Fruit fly (Drosophila melanogaster) whole organism, adult: Measurements from ENCODE around the gene pcx.

Source experiments
- CG12768 ChIP-seq: fragments of 200-800 bp; sonication (Bioruptor generic); optimal IDR thresholded peaks from 2 replicates; lab custom pipeline; 2017; ENCODE audit warnings: missing biosample characterization, missing genetic modification characterization, mild to moderate bottlenecking, moderate library complexity, missing genetic modification reagents
- CG14711 ChIP-seq: fragments of 200-800 bp; sonication (Bioruptor generic); optimal IDR thresholded peaks from 2 replicates; lab custom pipeline; 2018; ENCODE audit warnings: missing biosample characterization, mild to moderate bottlenecking, missing genetic modification characterization, moderate library complexity
- CG1620 ChIP-seq: fragments of 200-800 bp; sonication (Bioruptor generic); optimal IDR thresholded peaks from 2 replicates; lab custom pipeline; 2016; ENCODE audit warnings: missing biosample characterization, missing genetic modification characterization
- CG7045 ChIP-seq: fragments of 200-800 bp; sonication (Bioruptor generic); optimal IDR thresholded peaks from 2 replicates; lab custom pipeline; 2017; ENCODE audit warnings: missing biosample characterization, mild to moderate bottlenecking, missing genetic modification characterization
- CG7101 ChIP-seq: fragments of 200-800 bp; sonication (Bioruptor generic); optimal IDR thresholded peaks from 2 replicates; lab custom pipeline; 2018; ENCODE audit warnings: missing biosample characterization, mild to moderate bottlenecking, missing genetic modification characterization, moderate library complexity
- Hr96 ChIP-seq: fragments of 200-800 bp; sonication (Bioruptor generic); optimal IDR thresholded peaks from 2 replicates; lab custom pipeline; 2016; ENCODE audit warnings: missing biosample characterization, missing genetic modification characterization
- Mnt ChIP-seq: fragments of 200-800 bp; sonication (Bioruptor generic); optimal IDR thresholded peaks from 2 replicates; lab custom pipeline; 2016; ENCODE audit warnings: missing biosample characterization, mild to moderate bottlenecking, missing genetic modification characterization
- bab1 ChIP-seq: fragments of 200-800 bp; sonication (Bioruptor generic); optimal IDR thresholded peaks from 3 replicates; lab custom pipeline; 2019; ENCODE audit warnings: missing biosample characterization, mild to moderate bottlenecking, missing genetic modification characterization, moderate library complexity
- cic ChIP-seq: fragments of 200-800 bp; sonication (Bioruptor generic); optimal IDR thresholded peaks from 2 replicates; lab custom pipeline; 2017; ENCODE audit warnings: missing biosample characterization, mild to moderate bottlenecking, missing genetic modification characterization, moderate library complexity
- cnc ChIP-seq, 2 experiments: fragments of >200 bp; optimal IDR thresholded peaks; 2 replicates each; lab custom pipeline; 2017
- kay ChIP-seq: fragments of 200-800 bp; sonication (Bioruptor generic); peaks from one replicate; lab custom pipeline; 2016; ENCODE audit warnings: missing biosample characterization, missing genetic modification characterization, borderline replicate concordance
- ovo ChIP-seq: fragments of 200-800 bp; sonication (Bioruptor generic); optimal IDR thresholded peaks from 2 replicates; lab custom pipeline; 2016; ENCODE audit warnings: missing biosample characterization, missing genetic modification characterization
- tj ChIP-seq: fragments of 200-800 bp; sonication (Bioruptor generic); optimal IDR thresholded peaks from 3 replicates; lab custom pipeline; 2017; ENCODE audit warnings: missing biosample characterization, mild to moderate bottlenecking, missing genetic modification characterization, moderate library complexity

dm6 chrX:2275249-2275872, 50.3 kb downstream of the pcx start, which contains the start of gene Vml:
- TF ChIP-seq tj (GFP tag; lab: Kevin White, UChicago) (peak; percentile 95), CG7101 (tag; lab: Kevin White, UChicago) (no peak), Hr96 (no peak), CG12768 (GFP tag; lab: Kevin White, UChicago) (no peak), kay (GFP tag; lab: Kevin White, UChicago) (no peak), cnc (optimal IDR thresholded peaks at IDR 0.05; lab: Kevin White, UChicago) (no peak), Mnt (GFP tag; lab: Kevin White, UChicago) (no peak), bab1 (GFP tag; lab: Kevin White, UChicago) (no peak), cic (GFP tag; lab: Kevin White, UChicago) (no peak), CG7045 (no peak), CG14711 (tag; lab: Kevin White, UChicago) (no peak), ovo (GFP tag; lab: Kevin White, UChicago) (no peak), CG1620 (GFP tag; lab: Kevin White, UChicago) (no peak)
